Worm (Caenorhabditis elegans) whole organism, L4 larva: ENCODE measurements around the gene tmem-132.

ENCODE experiments used
- F10B5.3 ChIP-seq: sonication (generic microtip); optimal IDR thresholded peaks from 2 replicates; lab custom pipeline; 2016; ENCODE audit warnings: mild to moderate bottlenecking, missing genetic modification characterization, missing compliant biosample characterization
- F26F4.8 ChIP-seq: fragments of 200-800 bp; sonication (Bioruptor generic); conservative IDR thresholded peaks from 2 replicates; pipeline ENCODE4 v1.3.6; 2022; ENCODE audit warnings: missing genetic modification characterization, missing compliant biosample characterization
- T20F7.1 ChIP-seq: fragments of 200-800 bp; sonication (Bioruptor generic); optimal IDR thresholded peaks from 2 replicates; lab custom pipeline; 2018; ENCODE audit warnings: mild to moderate bottlenecking, missing genetic modification characterization, missing compliant biosample characterization
- aha-1 ChIP-seq: fragments of 150-350 bp; peaks from one replicate; lab custom pipeline; 2014; ENCODE audit warnings: missing biosample characterization, missing genetic modification characterization
- dmd-6 ChIP-seq: fragments of 200-800 bp; sonication (Bioruptor generic); IDR thresholded peaks from 2 replicates; pipeline ENCODE4 v1.3.6; 2022; ENCODE audit warnings: missing genetic modification reagents, missing genetic modification characterization, missing compliant biosample characterization
- dve-1 ChIP-seq: sonication (generic microtip); optimal IDR thresholded peaks from 2 replicates; lab custom pipeline; 2017; ENCODE audit warnings: antibody characterized with exemption, mild to moderate bottlenecking, missing genetic modification characterization, missing compliant biosample characterization; ENCODE audit not compliant: insufficient read depth
- hif-1 ChIP-seq, 2 experiments: sonication (generic microtip); optimal IDR thresholded peaks; 2 replicates each; lab custom pipeline; 2016 to 2017; ENCODE audit warnings: missing compliant biosample characterization in 2 of 2, missing genetic modification characterization in 2 of 2, missing genetic modification reagents in 2 of 2, missing genotype in 2 of 2, mild to moderate bottlenecking in 1 of 2
- hlh-11 ChIP-seq: fragments of 200-800 bp; sonication (Bioruptor generic); optimal IDR thresholded peaks from 2 replicates; lab custom pipeline; 2018; ENCODE audit warnings: mild to moderate bottlenecking, missing genetic modification characterization, missing compliant biosample characterization
- jun-1 ChIP-seq: fragments of 150-350 bp; optimal IDR thresholded peaks from 2 replicates; lab custom pipeline; 2014; ENCODE audit warnings: missing biosample characterization, missing genetic modification reagents, missing genetic modification characterization
- lin-13 ChIP-seq: fragments of 150-350 bp; optimal IDR thresholded peaks from 2 replicates; lab custom pipeline; 2014; ENCODE audit warnings: missing biosample characterization, missing genetic modification reagents, missing genetic modification characterization
- mxl-3 ChIP-seq: fragments of 200-800 bp; sonication (Bioruptor generic); optimal IDR thresholded peaks from 2 replicates; lab custom pipeline; 2018; ENCODE audit warnings: mild to moderate bottlenecking, missing genetic modification characterization, missing compliant biosample characterization
- nhr-111 ChIP-seq: fragments of 200-800 bp; sonication (Bioruptor generic); optimal IDR thresholded peaks from 2 replicates; lab custom pipeline; 2018; ENCODE audit warnings: mild to moderate bottlenecking, missing genetic modification characterization, missing compliant biosample characterization
- nhr-25 ChIP-seq: sonication (generic microtip); optimal IDR thresholded peaks from 2 replicates; lab custom pipeline; 2017; ENCODE audit warnings: missing genetic modification characterization, mild to moderate bottlenecking, missing compliant biosample characterization, antibody characterized with exemption, moderate library complexity, borderline replicate concordance; ENCODE audit not compliant: insufficient read depth
- nhr-28 ChIP-seq: fragments of 150-350 bp; optimal IDR thresholded peaks from 2 replicates; lab custom pipeline; 2014; ENCODE audit warnings: missing biosample characterization, missing genetic modification characterization
- nhr-76 ChIP-seq: fragments of 150-350 bp; optimal IDR thresholded peaks from 2 replicates; lab custom pipeline; 2014; ENCODE audit warnings: missing biosample characterization, missing genetic modification characterization
- php-3 ChIP-seq: fragments of 200-800 bp; sonication (Bioruptor generic); IDR thresholded peaks from 2 replicates; pipeline ENCODE4 v1.3.6; 2022; ENCODE audit warnings: missing genetic modification reagents, missing genetic modification characterization, missing compliant biosample characterization
- pqm-1 ChIP-seq: sonication (generic microtip); optimal IDR thresholded peaks from 2 replicates; lab custom pipeline; 2017; ENCODE audit warnings: missing biosample characterization, missing genetic modification characterization
- set-16 ChIP-seq: fragments of 200-800 bp; sonication (Bioruptor generic); IDR thresholded peaks from 2 replicates; pipeline ENCODE4 v1.3.6; 2022; ENCODE audit warnings: missing genetic modification reagents, missing genetic modification characterization, missing compliant biosample characterization
- snpc-1.2 ChIP-seq: fragments of 200-800 bp; sonication (Bioruptor generic); IDR thresholded peaks from 2 replicates; pipeline ENCODE4 v1.3.6; 2022; ENCODE audit warnings: missing genetic modification reagents, missing genetic modification characterization, missing compliant biosample characterization
- spr-3 ChIP-seq: fragments of 200-800 bp; sonication (Bioruptor generic); optimal IDR thresholded peaks from 2 replicates; lab custom pipeline; 2018; ENCODE audit warnings: mild to moderate bottlenecking, missing genetic modification characterization, missing compliant biosample characterization
- unc-62 ChIP-seq, 3 experiments: fragments of 150-350 bp in 1 of 3; sonication (generic microtip); optimal IDR thresholded peaks in 2 of 3; peaks in 1 of 3; 1 replicate in 1 of 3; 2 replicates in 2 of 3; lab custom pipeline; 2014 to 2017; ENCODE audit warnings: missing biosample characterization in 3 of 3, missing genetic modification characterization in 3 of 3, missing genetic modification reagents in 3 of 3, missing genotype in 1 of 3
- zip-11 ChIP-seq: fragments of 200-800 bp; sonication (Bioruptor generic); IDR thresholded peaks from 2 replicates; pipeline ENCODE4 v1.3.6; 2022; ENCODE audit warnings: missing genetic modification characterization, missing compliant biosample characterization

The tmem-132 gene

DNA sequence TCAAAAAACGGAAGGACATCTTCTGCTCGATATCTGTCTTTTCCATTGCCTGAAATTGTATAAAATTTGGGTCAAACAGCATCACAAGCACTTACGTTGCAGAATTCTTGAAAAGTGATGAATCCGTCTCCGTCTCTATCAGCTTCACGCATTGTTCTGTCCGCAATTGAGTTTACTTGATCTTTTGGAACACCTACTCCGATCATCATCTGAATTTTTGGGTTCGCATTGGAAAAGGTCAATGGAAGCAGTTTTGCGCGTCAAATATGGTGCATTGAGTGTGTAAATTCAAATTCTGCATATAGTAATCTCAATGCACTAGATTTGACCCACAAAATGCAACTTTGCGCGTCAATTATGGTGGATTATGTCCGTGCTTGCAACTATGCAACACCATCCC is 34.9 kb downstream of the tmem-132 start:
- TF ChIP-seq unc-62 (GFP tag; optimal IDR thresholded peaks at IDR 0.05 in 1 of 2; lab: Kevin White, UChicago), result peak in 1 of 2 experiments; percentile 97
- TF ChIP-seq unc-62 (tag; optimal IDR thresholded peaks at IDR 0.05; lab: Kevin White, UChicago), result no peak
- no peak for TF ChIP-seq jun-1 (tag; lab: Kevin White, UChicago)

DNA sequence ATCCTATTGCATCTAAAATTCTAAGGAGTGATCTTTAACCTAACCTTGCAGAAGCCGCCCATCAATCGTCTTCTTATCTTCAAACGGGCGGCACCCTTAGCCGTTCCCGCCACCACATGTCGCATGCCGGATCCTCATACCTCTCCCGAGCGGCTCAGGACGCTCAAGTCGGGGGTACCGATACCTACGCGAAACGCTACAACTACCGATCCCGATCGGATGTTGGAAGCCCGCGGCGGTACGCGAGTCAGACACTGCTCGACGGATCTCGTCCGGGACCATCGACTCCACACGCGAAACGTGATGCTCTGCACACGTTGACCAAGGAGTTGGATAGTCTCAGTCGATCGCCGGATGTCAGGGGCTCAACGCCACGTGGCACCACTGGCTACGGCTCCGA is 37.1 kb downstream of the tmem-132 start:
- peak; percentile 85 for TF ChIP-seq set-16
- peak; percentile 37; the same call in 1 of the 2 replicates for TF ChIP-seq F26F4.8 (GFP tag; lab: Robert Waterston, UW)
- no peak for TF ChIP-seq hif-1 (tag; optimal IDR thresholded peaks at IDR 0.05; lab: Kevin White, UChicago)
- TF ChIP-seq nhr-111 (GFP tag; lab: Kevin White, UChicago), result no peak

DNA sequence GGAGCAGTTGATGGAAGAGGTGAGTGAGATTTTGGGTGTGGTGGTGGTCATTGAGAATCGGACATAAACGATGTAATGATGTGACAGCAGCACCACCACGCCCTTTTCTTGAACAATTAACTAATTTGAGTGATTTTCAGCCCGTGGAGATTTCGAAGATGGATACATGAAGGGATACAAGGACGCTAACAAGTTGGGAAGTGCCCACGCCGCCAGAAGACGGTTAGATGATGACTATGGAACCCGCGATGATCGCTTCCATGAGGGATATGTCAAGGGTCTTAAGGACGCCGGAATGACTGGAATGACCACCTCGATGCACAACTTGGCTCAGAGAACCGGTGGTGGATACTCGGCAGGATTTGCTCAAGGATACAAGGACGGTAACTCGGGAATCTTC is 38.4 kb downstream of the tmem-132 start:
- TF ChIP-seq nhr-76, result no peak
- no peak for TF ChIP-seq dve-1 (tag; lab: Kevin White, UChicago)
- no peak for TF ChIP-seq T20F7.1
- peak in 1 of 2 experiments; percentile 96 for TF ChIP-seq unc-62 (GFP tag; optimal IDR thresholded peaks at IDR 0.05 in 1 of 2; lab: Kevin White, UChicago)
- TF ChIP-seq unc-62 (tag; optimal IDR thresholded peaks at IDR 0.05; lab: Kevin White, UChicago), result no peak

DNA sequence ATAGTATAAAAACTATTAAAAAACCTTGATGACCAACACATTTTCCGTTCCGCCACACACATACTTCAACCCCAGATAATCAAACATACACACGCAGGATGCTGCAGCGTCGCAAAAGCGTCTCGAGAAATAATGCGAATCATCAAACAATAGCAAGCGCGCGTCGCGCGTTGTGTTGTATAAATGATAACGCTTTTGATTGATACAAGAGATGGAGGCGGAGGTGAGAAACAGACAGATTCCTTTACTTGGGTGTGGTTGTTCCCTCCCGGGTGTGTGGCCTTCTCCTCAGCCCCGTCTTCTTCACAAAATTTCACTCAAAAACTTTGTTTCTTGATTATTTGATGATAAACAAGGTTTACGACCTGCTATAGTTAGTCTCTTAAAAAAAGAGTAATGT is 40.3 kb downstream of the tmem-132 start:
- peak; percentile 75 for TF ChIP-seq nhr-28 (tag; lab: Kevin White, UChicago)
- peak in 1 of 2 experiments; percentile 77 for TF ChIP-seq unc-62 (GFP tag; optimal IDR thresholded peaks at IDR 0.05 in 1 of 2; lab: Kevin White, UChicago)
- no peak for TF ChIP-seq unc-62 (tag; optimal IDR thresholded peaks at IDR 0.05; lab: Kevin White, UChicago)
- no peak for TF ChIP-seq F10B5.3 (tag; lab: Kevin White, UChicago)
- TF ChIP-seq php-3 (GFP tag; lab: Robert Waterston, UW), result peak; percentile 54; the same call in 1 of the 2 replicates
- TF ChIP-seq mxl-3 (GFP tag; lab: Kevin White, UChicago), result peak; percentile 83
- TF ChIP-seq dmd-6 (GFP tag; lab: Robert Waterston, UW), result peak; percentile 50
- no peak for TF ChIP-seq hif-1 (tag; optimal IDR thresholded peaks at IDR 0.05; lab: Kevin White, UChicago)
- TF ChIP-seq lin-13 (GFP tag; lab: Kevin White, UChicago), result no peak
- 0 out of 2 replicates have a peak, but pooled peaks have one; percentile 8 for TF ChIP-seq snpc-1.2
- peak; percentile 56 for TF ChIP-seq hlh-11 (tag; lab: Kevin White, UChicago)
- TF ChIP-seq pqm-1 (tag; lab: Kevin White, UChicago), result peak; percentile 59

DNA sequence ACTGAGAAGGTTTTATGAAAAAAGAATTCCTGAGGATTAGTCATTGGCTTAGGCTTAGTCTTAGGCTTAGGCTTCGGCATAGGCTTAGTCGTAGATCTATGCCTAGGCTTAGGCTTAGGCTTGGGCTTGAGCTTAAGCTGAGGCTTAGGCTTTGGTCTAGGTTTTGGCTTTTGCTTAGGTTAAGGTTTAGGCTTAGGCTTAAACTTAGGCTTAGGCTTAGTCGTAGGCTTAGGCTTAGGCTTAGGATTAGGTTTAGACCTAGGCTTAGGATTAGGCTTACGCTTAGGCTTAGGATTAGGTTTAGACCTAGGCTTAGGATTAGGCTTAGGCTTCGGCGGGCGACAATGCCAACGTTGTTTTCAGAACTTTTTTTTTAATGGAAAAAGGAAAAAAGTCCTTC is 41.0 kb downstream of the tmem-132 start:
- peak; percentile 2 for TF ChIP-seq aha-1 (tag; lab: Kevin White, UChicago)
- no peak for TF ChIP-seq nhr-25 (tag; lab: Kevin White, UChicago)

DNA sequence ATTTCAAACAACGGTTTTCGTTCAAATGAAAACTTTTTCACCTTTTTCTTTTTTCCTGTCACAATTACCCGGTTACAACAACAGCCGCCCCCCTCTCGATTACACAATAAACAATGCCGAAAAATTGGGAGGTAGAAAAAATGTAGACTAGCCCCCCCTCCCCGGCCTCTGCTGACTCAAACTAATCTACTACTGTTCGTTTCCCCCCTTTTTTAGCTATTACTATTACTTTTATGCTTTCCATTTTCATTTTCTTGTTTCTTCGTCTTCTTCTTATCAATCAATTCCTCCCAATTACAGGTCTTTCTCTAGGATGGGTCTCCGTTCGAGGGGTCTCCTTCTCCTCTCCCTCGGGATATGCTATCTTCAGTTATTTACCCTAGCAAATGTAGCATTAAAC is 58.6 kb downstream of the tmem-132 start, which contains the start of gene let-805:
Gene let-805 (plus strand): TSS at position 301 of the 400 bp plus-strand sequence.
- TF ChIP-seq zip-11 (GFP tag; lab: Robert Waterston, UW), result no peak
- peak; percentile 46 for TF ChIP-seq aha-1 (tag; lab: Kevin White, UChicago)
- TF ChIP-seq spr-3 (GFP tag; lab: Kevin White, UChicago), result no peak
- TF ChIP-seq, all 104 proteins: peak for 1
